Fruit fly (Drosophila melanogaster) whole organism, embryonic: ENCODE data around the gene MESK4.

Source experiments
- Antp ChIP-seq: fragments of 200-800 bp; sonication (Bioruptor generic); optimal IDR thresholded peaks from 3 replicates; lab custom pipeline; 2016; ENCODE audit warnings: missing biosample characterization, missing genetic modification characterization
- B-H1 ChIP-seq: fragments of 200-800 bp; sonication (Bioruptor generic); IDR thresholded peaks from 3 replicates; pipeline ENCODE4 v1.3.6; 2022; ENCODE audit warnings: missing biosample characterization, missing genetic modification characterization
- CG10267 ChIP-seq: fragments of 200-800 bp; sonication (Bioruptor generic); optimal IDR thresholded peaks from 2 replicates; lab custom pipeline; 2018; ENCODE audit warnings: missing biosample characterization, mild to moderate bottlenecking, missing genetic modification characterization, moderate library complexity
- CG31388 ChIP-seq: fragments of 200-800 bp; sonication (Bioruptor generic); optimal IDR thresholded peaks from 2 replicates; lab custom pipeline; 2016; ENCODE audit warnings: missing biosample characterization, missing genetic modification characterization
- D19A ChIP-seq: fragments of 200-800 bp; optimal IDR thresholded peaks from 3 replicates; lab custom pipeline; 2019; ENCODE audit warnings: missing biosample characterization, mild to moderate bottlenecking, missing genetic modification characterization, moderate library complexity
- Fer2 ChIP-seq: fragments of 200-800 bp; sonication (Bioruptor generic); optimal IDR thresholded peaks from 2 replicates; lab custom pipeline; 2018; ENCODE audit warnings: missing biosample characterization, mild to moderate bottlenecking, missing genetic modification characterization, moderate library complexity
- HLH54F ChIP-seq: fragments of 200-800 bp; sonication (Bioruptor generic); optimal IDR thresholded peaks from 3 replicates; lab custom pipeline; 2016; ENCODE audit warnings: missing biosample characterization, missing genetic modification characterization
- Sin3A ChIP-seq: fragments of >200 bp; optimal IDR thresholded peaks from 2 replicates; lab custom pipeline; 2018
- bab2 ChIP-seq: fragments of 200-800 bp; sonication (Bioruptor generic); optimal IDR thresholded peaks from 2 replicates; lab custom pipeline; 2016; ENCODE audit warnings: missing biosample characterization, missing genetic modification characterization
- cwo ChIP-seq: fragments of 200-800 bp; sonication (Bioruptor generic); optimal IDR thresholded peaks from 3 replicates; lab custom pipeline; 2017; ENCODE audit warnings: missing biosample characterization, missing genetic modification characterization, mild to moderate bottlenecking, moderate library complexity, missing genetic modification reagents
- sima ChIP-seq: fragments of 200-800 bp; sonication (Bioruptor generic); optimal IDR thresholded peaks from 2 replicates; lab custom pipeline; 2016; ENCODE audit warnings: missing biosample characterization, missing genetic modification characterization
- stc ChIP-seq: fragments of 200-800 bp; sonication (Bioruptor generic); IDR thresholded peaks from 2 replicates; pipeline ENCODE4 v1.3.6; 2022; ENCODE audit warnings: missing biosample characterization, missing genetic modification characterization
- tin ChIP-seq: fragments of 200-800 bp; sonication (Bioruptor generic); optimal IDR thresholded peaks from 3 replicates; lab custom pipeline; 2016; ENCODE audit warnings: missing biosample characterization, missing genetic modification characterization
- tll ChIP-seq, 2 experiments: fragments of 200-800 bp in 1 of 2; fragments of >200 bp in 1 of 2; sonication (Bioruptor generic) in 1 of 2; optimal IDR thresholded peaks; 2 replicates each; lab custom pipeline; 2017 to 2019; ENCODE audit warnings: missing biosample characterization in 2 of 2, missing genetic modification characterization in 2 of 2, mild to moderate bottlenecking in 1 of 2, moderate library complexity in 1 of 2

DNA sequence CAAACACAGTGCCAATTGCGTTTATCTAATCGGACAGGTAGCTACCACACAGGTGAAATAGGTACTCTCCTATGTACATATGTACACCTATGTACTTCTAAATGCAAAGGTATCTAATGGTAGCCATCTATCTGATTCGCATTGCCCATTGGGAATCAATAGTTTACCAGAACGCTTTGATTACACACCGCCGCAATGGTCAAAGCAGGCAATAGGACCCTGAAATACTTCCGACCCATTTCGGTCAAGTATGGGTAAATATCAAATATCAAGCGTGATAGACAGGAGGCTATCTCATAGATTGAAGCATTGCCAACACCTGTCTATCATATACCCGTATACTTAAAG is 20.0 kb downstream of the MESK4 start:
- TF ChIP-seq sima (GFP tag; lab: Kevin White, UChicago), result no peak
- TF ChIP-seq Sin3A (lab: Kevin White, UChicago), result no peak
- TF ChIP-seq D19A, result no peak
- TF ChIP-seq HLH54F, result no peak
- no peak for TF ChIP-seq tll (GFP tag; optimal IDR thresholded peaks at IDR 0.05; lab: Kevin White, UChicago)
- TF ChIP-seq tin (GFP tag; lab: Kevin White, UChicago), result no peak
- TF ChIP-seq B-H1 (GFP tag; lab: Robert Waterston, UW), result no peak
- TF ChIP-seq stc (GFP tag; lab: Robert Waterston, UW), result no peak
- TF ChIP-seq cwo (GFP tag; lab: Kevin White, UChicago), result no peak
- no peak for TF ChIP-seq Antp (GFP tag; lab: Kevin White, UChicago)
- TF ChIP-seq bab2 (GFP tag; lab: Kevin White, UChicago), result no peak
- TF ChIP-seq CG31388 (GFP tag; lab: Kevin White, UChicago), result no peak
- no peak for TF ChIP-seq CG10267 (tag; lab: Kevin White, UChicago)
- TF ChIP-seq Fer2 (tag; lab: Kevin White, UChicago), result no peak
